Fruit fly (Drosophila melanogaster): ENCODE results near the gene ND-75.

ND-75 gene

DNA sequence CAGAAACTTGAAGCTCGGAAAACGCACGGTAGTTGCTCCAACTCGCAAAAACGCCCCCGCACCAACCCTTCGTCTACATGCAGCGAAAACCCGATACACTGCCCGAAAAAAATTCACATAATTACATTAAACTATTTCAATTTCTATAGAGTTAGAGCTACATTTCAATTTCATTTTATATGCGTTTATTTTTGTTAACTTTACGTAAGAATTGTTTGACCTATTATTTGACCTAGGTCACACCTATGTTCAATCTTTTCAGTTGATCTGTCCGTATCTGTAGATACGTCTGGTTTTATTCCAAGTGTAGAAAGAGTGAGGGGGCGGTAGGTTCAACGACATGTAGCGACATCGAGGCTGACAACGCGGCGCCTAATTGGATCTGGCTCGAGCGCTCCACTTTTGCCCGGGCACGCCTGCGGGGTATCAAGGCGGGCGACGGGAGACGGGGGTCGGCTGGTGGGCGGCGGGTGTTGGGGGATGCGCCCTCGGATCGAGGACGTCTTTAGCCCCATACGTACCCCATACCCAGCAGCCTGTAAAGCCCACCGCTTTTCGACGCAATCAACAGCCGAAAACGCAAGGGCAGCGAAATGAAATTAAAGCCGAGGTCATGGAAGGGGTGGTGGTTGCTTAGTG, 48.6 kb downstream of the ND-75 start (continued):
- TF ChIP-seq CG12659 (GFP tag; optimal IDR thresholded peaks at IDR 0.05) (peak; percentile 23), Rfx (GFP tag; IDR thresholded peaks at IDR 0.05) (peak; percentile 54; the same call in 1 of the 2 replicates), gem (tag; optimal IDR thresholded peaks at IDR 0.05) (peak; percentile 56), CG17359 (tag; optimal IDR thresholded peaks at IDR 0.05) (peak; percentile 22), CG13775 (GFP tag; optimal IDR thresholded peaks at IDR 0.05) (peak; percentile 14), CG10543 (GFP tag; optimal IDR thresholded peaks at IDR 0.05) (peak; percentile 33), sens (GFP tag) (peak; percentile 35), Oli (tag; optimal IDR thresholded peaks at IDR 0.05) (peak; percentile 37), vvl (GFP tag; IDR thresholded peaks at IDR 0.05) (peak; percentile 10; the same call in 1 of the 2 replicates), sr (GFP tag; IDR thresholded peaks at IDR 0.05) (0 out of 3 replicates have a peak, but pooled peaks have one; percentile 23), al (GFP tag; IDR thresholded peaks at IDR 0.05) (no peak), Gsc (GFP tag; IDR thresholded peaks at IDR 0.05) (no peak), ind (GFP tag; optimal IDR thresholded peaks at IDR 0.05) (peak; percentile 25), CG8924 (tag; optimal IDR thresholded peaks at IDR 0.05) (peak; percentile 18), da (GFP tag; optimal IDR thresholded peaks at IDR 0.05) (no peak), CG14965 (GFP tag; optimal IDR thresholded peaks at IDR 0.05; ENCODE audit: borderline replicate concordance) (no peak), CG31388 (GFP tag; optimal IDR thresholded peaks at IDR 0.05) (no peak), Drgx (GFP tag; IDR thresholded peaks at IDR 0.05) (peak; percentile 53)

DNA sequence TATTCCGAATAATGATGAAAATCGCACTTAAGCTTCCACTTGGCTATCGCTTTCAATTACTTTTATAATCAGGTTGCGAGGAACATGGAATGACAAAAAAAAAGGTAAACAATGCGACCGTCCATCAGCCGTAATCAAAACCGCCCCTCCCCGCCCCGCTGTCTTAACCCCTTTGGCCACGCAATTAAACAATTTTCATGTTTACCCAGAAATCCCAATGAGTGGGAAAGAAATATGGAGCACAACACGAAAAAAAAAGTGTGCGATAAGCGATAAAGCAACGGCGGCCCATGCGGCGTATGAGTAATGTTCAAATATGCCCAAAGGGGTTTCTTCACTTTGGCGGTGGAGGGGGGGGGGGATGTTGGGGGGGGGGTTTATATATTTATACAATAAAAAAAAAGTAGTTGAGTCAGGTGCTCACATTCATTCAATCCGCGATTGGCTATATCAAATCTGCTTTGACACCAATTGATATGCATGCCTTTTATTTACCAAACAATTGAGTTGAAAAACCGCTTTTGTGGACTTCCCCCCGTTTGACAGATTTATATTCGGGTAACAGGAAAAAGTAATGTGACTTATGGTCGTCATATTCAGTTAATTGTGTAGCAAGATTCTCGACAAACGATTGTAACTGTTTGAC, 52.4 kb downstream of the ND-75 start:
- TF ChIP-seq CG8281 (tag; optimal IDR thresholded peaks at IDR 0.05) (peak; percentile 52), run (tag; optimal IDR thresholded peaks at IDR 0.05) (no peak), gro (GFP tag; optimal IDR thresholded peaks at IDR 0.05) (no peak), CG7987 (GFP tag; optimal IDR thresholded peaks at IDR 0.05) (peak; percentile 58), CG16815 (GFP tag; optimal IDR thresholded peaks at IDR 0.05) (no peak), CG16813 (GFP tag; IDR thresholded peaks at IDR 0.05; ENCODE audit: partially characterized antibody) (no peak), CG2678 (tag; optimal IDR thresholded peaks at IDR 0.05) (peak; percentile 29), CG3065 (GFP tag; optimal IDR thresholded peaks at IDR 0.05) (no peak), Nf-YC (tag; optimal IDR thresholded peaks at IDR 0.05) (peak; percentile 30), CG7372 (GFP tag; IDR thresholded peaks at IDR 0.05) (peak; percentile 61; the same call in 1 of the 2 replicates), ara (GFP tag; IDR thresholded peaks at IDR 0.05) (no peak), schlank (tag; optimal IDR thresholded peaks at IDR 0.05) (peak; percentile 6), jing (GFP tag; optimal IDR thresholded peaks at IDR 0.05) (no peak), maf-S (GFP tag; optimal IDR thresholded peaks at IDR 0.05) (no peak), Meics (GFP tag; optimal IDR thresholded peaks at IDR 0.05) (peak; percentile 25), CG15601 (tag; optimal IDR thresholded peaks at IDR 0.05) (peak; percentile 13), hb (GFP tag; IDR thresholded peaks at IDR 0.05; ENCODE audit: partially characterized antibody) (no peak), CG8089 (GFP tag; optimal IDR thresholded peaks at IDR 0.05) (no peak), CG10321 (GFP tag; IDR thresholded peaks at IDR 0.05) (no peak), sd (tag; optimal IDR thresholded peaks at IDR 0.05) (peak; percentile 90), kni (GFP tag; optimal IDR thresholded peaks at IDR 0.05) (peak; percentile 33), Kr (GFP tag; optimal IDR thresholded peaks at IDR 0.05) (no peak), al (GFP tag; IDR thresholded peaks at IDR 0.05) (no peak), Taf1 (GFP tag; IDR thresholded peaks at IDR 0.05) (no peak), D (optimal IDR thresholded peaks at IDR 0.05) (no peak), D (GFP tag; optimal IDR thresholded peaks at IDR 0.05) (no peak), sug (tag; optimal IDR thresholded peaks at IDR 0.05) (peak; percentile 88), TFAM (GFP tag; optimal IDR thresholded peaks at IDR 0.05) (no peak), CG12942 (GFP tag; optimal IDR thresholded peaks at IDR 0.05) (no peak), pzg (GFP tag; optimal IDR thresholded peaks at IDR 0.05) (no peak), dmrt99B (tag; optimal IDR thresholded peaks at IDR 0.05) (no peak), dati (GFP tag; IDR thresholded peaks at IDR 0.05) (no peak)
